Worm (Caenorhabditis elegans): ENCODE results near the gene scly-1.

The scly-1 gene

DNA sequence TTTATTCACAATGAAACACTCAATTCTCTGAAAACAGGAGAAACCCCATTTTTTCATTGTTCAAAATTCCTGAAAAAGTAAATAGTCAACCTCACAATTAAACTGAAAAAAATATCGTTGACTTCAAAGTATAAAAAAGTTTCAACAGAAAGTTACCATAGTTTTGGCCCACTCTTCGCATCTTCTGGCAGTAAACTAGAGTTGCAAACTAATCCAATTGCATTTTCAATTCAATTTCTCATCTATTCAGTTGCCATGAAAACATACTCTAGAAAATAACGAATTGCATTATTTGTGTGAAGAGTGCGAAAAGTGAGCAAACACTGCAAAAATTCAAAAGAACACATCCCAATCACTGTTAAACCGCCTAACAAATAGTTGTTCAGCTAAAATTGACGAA is 17.2 kb downstream of the scly-1 start, which contains the start of gene F13H8.3:
F13H8.3 (plus strand) TSS at position 301 of the 400 bp plus-strand sequence.
- TF ChIP-seq sox-4 (tag; optimal IDR thresholded peaks at IDR 0.05) (no peak), hlh-15 (tag; optimal IDR thresholded peaks at IDR 0.05) (no peak), ceh-9 (tag; optimal IDR thresholded peaks at IDR 0.05) (no peak), ceh-30 (tag; optimal IDR thresholded peaks at IDR 0.05) (no peak)

DNA sequence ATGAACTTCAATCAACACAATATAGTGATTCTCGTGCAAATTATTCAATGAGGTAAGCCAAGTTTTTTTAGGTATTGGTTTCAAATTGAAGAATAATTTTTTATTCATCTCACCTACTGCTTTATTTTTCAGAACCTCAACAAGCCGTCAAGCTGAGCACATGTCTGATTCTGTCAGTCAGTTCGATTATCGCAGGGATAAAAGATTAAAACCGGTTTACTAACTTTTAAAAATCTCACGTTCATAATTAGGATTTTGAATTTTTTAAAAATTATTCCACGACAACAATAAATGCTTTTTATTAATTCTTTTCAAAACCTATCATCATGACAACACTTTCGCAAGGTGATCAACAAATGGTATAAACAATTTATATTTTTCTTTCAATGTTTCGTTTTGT is 18.7 kb downstream of the scly-1 start, which contains the start of gene F13H8.12:
F13H8.12 (plus strand) TSS at position 301 of the 400 bp plus-strand sequence.
- no peak for TF ChIP-seq tbx-2 (tag; optimal IDR thresholded peaks at IDR 0.05)
- no peak for TF ChIP-seq ztf-16 (tag; optimal IDR thresholded peaks at IDR 0.05)
- TF ChIP-seq C38D4.7 (GFP tag; optimal IDR thresholded peaks at IDR 0.05) = no peak
- TF ChIP-seq eyg-1 (tag; optimal IDR thresholded peaks at IDR 0.05) = no peak
- no peak for TF ChIP-seq odd-2 (tag; optimal IDR thresholded peaks at IDR 0.05)
- no peak for TF ChIP-seq C08G9.2 (tag; optimal IDR thresholded peaks at IDR 0.05)
- no peak for TF ChIP-seq unc-86 (tag; optimal IDR thresholded peaks at IDR 0.05)
- TF ChIP-seq T23F11.4 (GFP tag; optimal IDR thresholded peaks at IDR 0.05) = no peak
- TF ChIP-seq dve-1 (tag; optimal IDR thresholded peaks at IDR 0.05) = no peak

DNA sequence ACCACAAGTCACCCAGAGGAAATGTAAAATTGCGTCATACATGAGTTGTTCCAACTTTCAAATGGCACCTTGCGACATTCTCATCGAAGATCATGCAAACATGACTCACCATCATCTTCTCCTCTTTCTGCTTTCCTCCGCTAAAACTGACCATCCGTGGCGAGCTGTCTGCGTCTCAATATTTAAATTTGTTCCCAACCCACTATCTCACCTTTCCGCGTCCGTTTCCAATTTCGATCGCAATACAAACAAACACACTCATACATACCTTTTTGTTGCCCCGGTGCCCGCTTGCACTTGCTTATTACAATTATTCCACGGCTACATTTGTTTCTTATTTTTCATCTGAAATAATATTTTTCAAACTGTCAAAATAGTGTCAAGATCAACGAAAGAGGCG is 20.2 kb downstream of the scly-1 start, which contains the start of gene nmgp-1:
nmgp-1 (plus strand) TSS at position 174 of the 400 bp plus-strand sequence.
- TF ChIP-seq ceh-34 (tag; optimal IDR thresholded peaks at IDR 0.05) (peak; percentile 54), ceh-24 (tag; optimal IDR thresholded peaks at IDR 0.05) (no peak)

DNA sequence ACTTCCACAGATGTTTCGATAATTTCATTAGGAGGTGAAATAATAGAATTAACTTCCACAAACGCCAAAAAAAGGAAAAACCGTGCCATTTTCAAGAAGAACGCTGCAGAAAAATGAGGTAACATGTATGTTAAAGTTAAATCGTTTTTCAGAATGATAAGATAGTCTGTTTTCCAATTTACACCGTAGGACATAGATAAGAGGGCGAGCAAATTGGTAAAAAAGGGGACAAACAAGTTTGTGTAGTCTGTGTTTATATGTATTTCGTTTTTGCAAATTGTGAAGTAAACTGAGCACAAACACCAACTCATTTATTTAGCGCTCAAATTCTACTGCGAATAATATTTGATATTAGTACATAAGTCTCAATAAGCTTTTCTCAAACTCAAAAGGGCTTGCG is 21.0 kb downstream of the scly-1 start, which contains the start of gene F13H8.11:
F13H8.11 (minus strand) TSS at position 155 of the 400 bp plus-strand sequence.
- TF ChIP-seq fax-1 (tag; optimal IDR thresholded peaks at IDR 0.05) (no peak), elt-2 (tag; optimal IDR thresholded peaks at IDR 0.05) (peak; percentile 10)

- no peak for TF ChIP-seq fkh-10 (GFP tag; optimal IDR thresholded peaks at IDR 0.05)
- TF ChIP-seq pax-1 (tag; optimal IDR thresholded peaks at IDR 0.05) = no peak
- no peak for TF ChIP-seq ceh-18 (tag; optimal IDR thresholded peaks at IDR 0.05)
- TF ChIP-seq pha-4 (tag; optimal IDR thresholded peaks at IDR 0.05) = no peak
- TF ChIP-seq nfya-1 (tag; optimal IDR thresholded peaks at IDR 0.05) = no peak
- no peak for TF ChIP-seq fax-1 (tag; optimal IDR thresholded peaks at IDR 0.05)
- TF ChIP-seq ref-2 (tag; optimal IDR thresholded peaks at IDR 0.05) = no peak
- TF ChIP-seq ztf-16 (tag; optimal IDR thresholded peaks at IDR 0.05) = no peak
These were observed 23.6 kb downstream of the scly-1 start for ce11 chrII:6257220-6257877.

DNA sequence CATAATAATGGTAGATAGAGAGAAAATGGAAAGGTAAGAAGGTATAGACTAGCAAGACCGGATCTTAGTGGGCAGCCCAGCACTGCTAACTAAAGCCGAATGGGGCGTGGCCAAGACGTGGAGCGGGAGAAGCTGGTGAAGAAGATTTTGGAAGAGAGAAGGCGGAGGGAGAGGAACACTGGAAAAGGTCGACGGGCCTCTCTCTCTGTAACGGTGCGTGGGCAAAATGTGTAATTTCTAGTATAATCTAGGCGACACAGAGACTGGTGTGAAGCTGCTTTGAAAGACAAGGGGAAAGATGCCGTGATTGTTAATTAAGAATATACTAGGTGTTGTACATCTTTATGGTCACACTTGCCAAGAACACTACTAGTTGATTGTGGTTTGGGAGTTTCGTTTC is 24.9 kb downstream of the scly-1 start, which contains the start of gene F13H8.5:
F13H8.5 (minus strand) TSS at position 101 of the 400 bp plus-strand sequence.
- no peak for TF ChIP-seq hlh-30 (tag; optimal IDR thresholded peaks at IDR 0.05; ENCODE audit: insufficient read depth)
- TF ChIP-seq che-1 (tag; optimal IDR thresholded peaks at IDR 0.05) = no peak
- TF ChIP-seq rnt-1 (tag; optimal IDR thresholded peaks at IDR 0.05) = no peak
- no peak for TF ChIP-seq pha-2 (tag; optimal IDR thresholded peaks at IDR 0.05)
- no peak for TF ChIP-seq F13H6.1 (tag; optimal IDR thresholded peaks at IDR 0.05)

- TF ChIP-seq zip-5 (tag; optimal IDR thresholded peaks at IDR 0.05) = no peak
- TF ChIP-seq ceh-45 (GFP tag; IDR thresholded peaks at IDR 0.05) = no peak
- TF ChIP-seq lin-11 (tag; optimal IDR thresholded peaks at IDR 0.05) = no peak
- no peak for TF ChIP-seq elt-2 (tag; optimal IDR thresholded peaks at IDR 0.05)
- no peak for TF ChIP-seq ceh-34 (tag; optimal IDR thresholded peaks at IDR 0.05)
- no peak for TF ChIP-seq ama-1 (optimal IDR thresholded peaks at IDR 0.05)
- TF ChIP-seq nhr-11 (tag; optimal IDR thresholded peaks at IDR 0.05) = no peak
- TF ChIP-seq pha-4 (tag; optimal IDR thresholded peaks at IDR 0.05) = no peak
- TF ChIP-seq ceh-6 (GFP tag; optimal IDR thresholded peaks at IDR 0.05) = no peak
- no peak for TF ChIP-seq hlh-13 (GFP tag; optimal IDR thresholded peaks at IDR 0.05)
- TF ChIP-seq T23F11.4 (GFP tag; optimal IDR thresholded peaks at IDR 0.05) = no peak
- TF ChIP-seq syd-9 (tag; optimal IDR thresholded peaks at IDR 0.05) = no peak
- TF ChIP-seq sdc-2 (tag; optimal IDR thresholded peaks at IDR 0.05) = no peak
- no peak for TF ChIP-seq dve-1 (tag; optimal IDR thresholded peaks at IDR 0.05)
- no peak for TF ChIP-seq ets-4 (tag; optimal IDR thresholded peaks at IDR 0.05)
- no peak for TF ChIP-seq ceh-14 (tag; optimal IDR thresholded peaks at IDR 0.05)
- no peak for TF ChIP-seq nfya-1 (tag; optimal IDR thresholded peaks at IDR 0.05)
- no peak for TF ChIP-seq rnt-1 (tag; optimal IDR thresholded peaks at IDR 0.05)
These were observed 28.2 kb downstream of the scly-1 start for ce11 chrII:6252707-6253106.

All from whole organism, late embryonic.